Fruit fly (Drosophila melanogaster) whole organism: ENCODE results near the gene CG13250.

Experiments used
- CG8478 ChIP-seq: fragments of >200 bp; optimal IDR thresholded peaks from 2 replicates; lab custom pipeline; 2018; ENCODE audit warnings: inconsistent platforms
- Dll ChIP-seq: fragments of >200 bp; optimal IDR thresholded peaks from 2 replicates; lab custom pipeline; 2017
- EcR ChIP-seq, 2 experiments: fragments of >200 bp; optimal IDR thresholded peaks; 2 replicates each; lab custom pipeline; 2017; ENCODE audit warnings: missing biosample characterization in 2 of 2, missing genetic modification characterization in 2 of 2, missing genetic modification reagents in 2 of 2
- pan ChIP-seq: fragments of >200 bp; optimal IDR thresholded peaks from 2 replicates; lab custom pipeline; 2017
- psq ChIP-seq: fragments of >200 bp; optimal IDR thresholded peaks from 2 replicates; lab custom pipeline; 2017
- usp ChIP-seq: fragments of >200 bp; optimal IDR thresholded peaks from 2 replicates; lab custom pipeline; 2017; ENCODE audit warnings: missing biosample characterization, missing genetic modification characterization, mixed read lengths

The CG13250 gene

dm6 chr3L:20507552-20507951 is 26.0 kb upstream of the CG13250 start:
- TF ChIP-seq pan (lab: Kevin White, UChicago) (no peak), usp (GFP tag; lab: Kevin White, UChicago) (no peak), psq (lab: Kevin White, UChicago) (no peak), Dll (lab: Kevin White, UChicago) (no peak), EcR (GFP tag; optimal IDR thresholded peaks at IDR 0.05; lab: Kevin White, UChicago) (no peak), CG8478 (lab: Kevin White, UChicago) (no peak)

- no peak for TF ChIP-seq usp (GFP tag; lab: Kevin White, UChicago)
- TF ChIP-seq psq (lab: Kevin White, UChicago): no peak
- TF ChIP-seq CG8478 (lab: Kevin White, UChicago): no peak
- no peak for TF ChIP-seq pan (lab: Kevin White, UChicago)
- no peak for TF ChIP-seq EcR (GFP tag; optimal IDR thresholded peaks at IDR 0.05; lab: Kevin White, UChicago)
- TF ChIP-seq Dll (lab: Kevin White, UChicago): no peak
Observed at dm6 chr3L:20508136-20508635, 25.3 kb upstream of the CG13250 start.

dm6 chr3L:20509121-20509934 is 24.2 kb upstream of the CG13250 start:
- TF ChIP-seq pan (lab: Kevin White, UChicago) (no peak), EcR (GFP tag; optimal IDR thresholded peaks at IDR 0.05; lab: Kevin White, UChicago) (no peak), usp (GFP tag; lab: Kevin White, UChicago) (no peak), psq (lab: Kevin White, UChicago) (no peak), CG8478 (lab: Kevin White, UChicago) (no peak), Dll (lab: Kevin White, UChicago) (no peak)

dm6 chr3L:20511499-20512108 is 21.9 kb upstream of the CG13250 start:
- no peak for TF ChIP-seq EcR (GFP tag; optimal IDR thresholded peaks at IDR 0.05; lab: Kevin White, UChicago)
- TF ChIP-seq pan (lab: Kevin White, UChicago): no peak
- TF ChIP-seq psq (lab: Kevin White, UChicago): no peak
- no peak for TF ChIP-seq Dll (lab: Kevin White, UChicago)
- TF ChIP-seq CG8478 (lab: Kevin White, UChicago): no peak
- no peak for TF ChIP-seq usp (GFP tag; lab: Kevin White, UChicago)

dm6 chr3L:20514101-20514500 is 19.4 kb upstream of the CG13250 start:
- TF ChIP-seq CG8478 (lab: Kevin White, UChicago) (no peak), EcR (GFP tag; optimal IDR thresholded peaks at IDR 0.05; lab: Kevin White, UChicago) (no peak), psq (lab: Kevin White, UChicago) (no peak), pan (lab: Kevin White, UChicago) (no peak), Dll (lab: Kevin White, UChicago) (no peak), usp (GFP tag; lab: Kevin White, UChicago) (no peak)

dm6 chr3L:20516519-20517178 is 16.9 kb upstream of the CG13250 start:
- no peak for TF ChIP-seq usp (GFP tag; lab: Kevin White, UChicago)
- TF ChIP-seq pan (lab: Kevin White, UChicago): no peak
- TF ChIP-seq CG8478 (lab: Kevin White, UChicago): no peak
- TF ChIP-seq Dll (lab: Kevin White, UChicago): no peak
- TF ChIP-seq psq (lab: Kevin White, UChicago): no peak
- TF ChIP-seq EcR (GFP tag; optimal IDR thresholded peaks at IDR 0.05; lab: Kevin White, UChicago): no peak

dm6 chr3L:20517179-20517834 is 16.2 kb upstream of the CG13250 start:
- TF ChIP-seq usp (GFP tag; lab: Kevin White, UChicago) (no peak), CG8478 (lab: Kevin White, UChicago) (no peak), Dll (lab: Kevin White, UChicago) (no peak), EcR (GFP tag; optimal IDR thresholded peaks at IDR 0.05; lab: Kevin White, UChicago) (peak; percentile 60 to 78)

- peak in 1 of 2 experiments; percentile 8 for TF ChIP-seq EcR (GFP tag; optimal IDR thresholded peaks at IDR 0.05; lab: Kevin White, UChicago)
- TF ChIP-seq pan (lab: Kevin White, UChicago): no peak
- TF ChIP-seq usp (GFP tag; lab: Kevin White, UChicago): no peak
- TF ChIP-seq Dll (lab: Kevin White, UChicago): no peak
- no peak for TF ChIP-seq CG8478 (lab: Kevin White, UChicago)
- peak; percentile 55 for TF ChIP-seq psq (lab: Kevin White, UChicago)
Observed at dm6 chr3L:20517897-20518804, 15.4 kb upstream of the CG13250 start.

- TF ChIP-seq psq (lab: Kevin White, UChicago): no peak
- TF ChIP-seq EcR (GFP tag; optimal IDR thresholded peaks at IDR 0.05; lab: Kevin White, UChicago): no peak
- TF ChIP-seq Dll (lab: Kevin White, UChicago): no peak
- no peak for TF ChIP-seq usp (GFP tag; lab: Kevin White, UChicago)
- TF ChIP-seq CG8478 (lab: Kevin White, UChicago): no peak
- TF ChIP-seq pan (lab: Kevin White, UChicago): no peak
Observed at dm6 chr3L:20518805-20519503, 14.6 kb upstream of the CG13250 start, which contains the start of gene BNIP3. Gene BNIP3, minus strand, starts transcription at chr3L:20519393.
